Fruit fly (Drosophila melanogaster) whole organism, embryonic: Measurements from ENCODE around the gene IntS10.

Experiments used
- ATbp ChIP-seq: fragments of 200-800 bp; sonication (Bioruptor generic); optimal IDR thresholded peaks from 2 replicates; lab custom pipeline; 2017; ENCODE audit warnings: missing biosample characterization, mild to moderate bottlenecking, missing genetic modification characterization, missing genetic modification reagents
- C15 ChIP-seq: fragments of 200-800 bp; sonication (Bioruptor generic); IDR thresholded peaks from 3 replicates; pipeline ENCODE4 v1.3.6; 2022; ENCODE audit warnings: missing biosample characterization, missing genetic modification characterization
- CG10654 ChIP-seq: fragments of 200-800 bp; sonication (Bioruptor generic); optimal IDR thresholded peaks from 2 replicates; lab custom pipeline; 2016; ENCODE audit warnings: missing biosample characterization, missing genetic modification characterization
- CG11247 ChIP-seq: fragments of 200-800 bp; sonication (Bioruptor generic); IDR thresholded peaks from 2 replicates; pipeline ENCODE4 v1.3.6; 2022; ENCODE audit warnings: missing biosample characterization, missing genetic modification characterization
- CG11504 ChIP-seq: fragments of 200-800 bp; sonication (Bioruptor generic); optimal IDR thresholded peaks from 3 replicates; lab custom pipeline; 2019; ENCODE audit warnings: missing biosample characterization, mild to moderate bottlenecking, missing genetic modification characterization, moderate library complexity
- CG13287 ChIP-seq: fragments of 200-800 bp; sonication (Bioruptor generic); IDR thresholded peaks from 2 replicates; pipeline ENCODE4 v1.3.6; 2022; ENCODE audit warnings: missing biosample characterization, missing genetic modification characterization; ENCODE audit not compliant: partially characterized antibody
- CG13424 ChIP-seq: fragments of 200-800 bp; sonication (Bioruptor generic); optimal IDR thresholded peaks from 2 replicates; lab custom pipeline; 2019; ENCODE audit warnings: missing biosample characterization, mild to moderate bottlenecking, missing genetic modification characterization, moderate library complexity
- CG13775 ChIP-seq: fragments of 200-800 bp; sonication (Bioruptor generic); optimal IDR thresholded peaks from 3 replicates; lab custom pipeline; 2017; ENCODE audit warnings: missing biosample characterization, mild to moderate bottlenecking, missing genetic modification characterization
- CG13894 ChIP-seq: fragments of 200-800 bp; sonication (Bioruptor generic); optimal IDR thresholded peaks from 3 replicates; lab custom pipeline; 2018; ENCODE audit warnings: missing biosample characterization, mild to moderate bottlenecking, missing genetic modification characterization, moderate library complexity
- CG1529 ChIP-seq: fragments of 200-800 bp; sonication (Bioruptor generic); optimal IDR thresholded peaks from 3 replicates; lab custom pipeline; 2018; ENCODE audit warnings: missing biosample characterization, missing genetic modification characterization
- CG16815 ChIP-seq: fragments of 200-800 bp; sonication (Bioruptor generic); optimal IDR thresholded peaks from 3 replicates; lab custom pipeline; 2017; ENCODE audit warnings: missing biosample characterization, mild to moderate bottlenecking, missing genetic modification characterization
- CG18262 ChIP-seq: fragments of 200-800 bp; optimal IDR thresholded peaks from 3 replicates; lab custom pipeline; 2019; ENCODE audit warnings: missing biosample characterization, mild to moderate bottlenecking, missing genetic modification characterization, moderate library complexity
- CG32772 ChIP-seq: fragments of 200-800 bp; sonication (Bioruptor generic); IDR thresholded peaks from 2 replicates; pipeline ENCODE4 v1.3.6; 2022; ENCODE audit warnings: missing biosample characterization, missing genetic modification characterization
- CG3995 ChIP-seq: fragments of 200-800 bp; sonication (Bioruptor generic); optimal IDR thresholded peaks from 3 replicates; lab custom pipeline; 2016; ENCODE audit warnings: missing biosample characterization, missing genetic modification characterization
- CG4360 ChIP-seq: fragments of 200-800 bp; sonication (Bioruptor generic); IDR thresholded peaks from 2 replicates; pipeline ENCODE4 v1.3.6; 2022; ENCODE audit warnings: missing biosample characterization, missing genetic modification characterization
- CG6683 ChIP-seq: fragments of 200-800 bp; sonication (Bioruptor generic); optimal IDR thresholded peaks from 2 replicates; lab custom pipeline; 2017; ENCODE audit warnings: missing biosample characterization, mild to moderate bottlenecking, missing genetic modification characterization, missing genetic modification reagents
- CG9817 ChIP-seq: fragments of 200-800 bp; sonication (Bioruptor generic); optimal IDR thresholded peaks from 2 replicates; lab custom pipeline; 2018; ENCODE audit warnings: missing biosample characterization, mild to moderate bottlenecking, missing genetic modification characterization, moderate library complexity
- CrebB ChIP-seq: fragments of 200-800 bp; sonication (Bioruptor generic); optimal IDR thresholded peaks from 3 replicates; lab custom pipeline; 2018; ENCODE audit warnings: missing biosample characterization, mild to moderate bottlenecking, missing genetic modification characterization
- Dfd ChIP-seq, 2 experiments: fragments of >200 bp; optimal IDR thresholded peaks; 2 replicates each; lab custom pipeline; 2017; ENCODE audit warnings: missing biosample characterization in 2 of 2, missing genetic modification characterization in 2 of 2
- E2f2 ChIP-seq: fragments of 200-800 bp; sonication (Bioruptor generic); IDR thresholded peaks from 2 replicates; pipeline ENCODE4 v1.3.6; 2022; ENCODE audit warnings: missing biosample characterization, missing genetic modification characterization
- HmgD ChIP-seq: fragments of 200-800 bp; sonication (Bioruptor generic); optimal IDR thresholded peaks from 3 replicates; lab custom pipeline; 2016; ENCODE audit warnings: missing biosample characterization, missing genetic modification characterization
- HmgZ ChIP-seq: fragments of 200-800 bp; sonication (Bioruptor generic); optimal IDR thresholded peaks from 2 replicates; lab custom pipeline; 2018; ENCODE audit warnings: missing biosample characterization, mild to moderate bottlenecking, missing genetic modification characterization
- Hmr ChIP-seq: fragments of 200-800 bp; sonication (Bioruptor generic); optimal IDR thresholded peaks from 3 replicates; lab custom pipeline; 2017; ENCODE audit warnings: mild to moderate bottlenecking, missing biosample characterization, missing genetic modification reagents, missing genetic modification characterization
- Hsf ChIP-seq: fragments of 200-800 bp; sonication (Bioruptor generic); optimal IDR thresholded peaks from 3 replicates; lab custom pipeline; 2016; ENCODE audit warnings: missing biosample characterization, missing genetic modification characterization
- MTF-1 ChIP-seq: fragments of 200-800 bp; sonication (Bioruptor generic); optimal IDR thresholded peaks from 2 replicates; lab custom pipeline; 2018; ENCODE audit warnings: missing biosample characterization, mild to moderate bottlenecking, missing genetic modification characterization, borderline replicate concordance
- Mad ChIP-seq: fragments of 200-800 bp; sonication (Bioruptor generic); optimal IDR thresholded peaks from 2 replicates; lab custom pipeline; 2016; ENCODE audit warnings: missing biosample characterization, missing genetic modification characterization
- Pdp1 ChIP-seq, 2 experiments: fragments of 200-800 bp; sonication (Bioruptor generic); optimal IDR thresholded peaks; 3 replicates each; lab custom pipeline; 2016; ENCODE audit warnings: missing biosample characterization in 2 of 2, missing genetic modification characterization in 2 of 2, mild to moderate bottlenecking in 1 of 2, moderate library complexity in 1 of 2
- Poxn ChIP-seq: fragments of 200-800 bp; sonication (Bioruptor generic); IDR thresholded peaks from 2 replicates; pipeline ENCODE4 v1.3.6; 2022; ENCODE audit warnings: missing biosample characterization, missing genetic modification characterization
- Rfx ChIP-seq: fragments of 200-800 bp; sonication (Bioruptor generic); IDR thresholded peaks from 2 replicates; pipeline ENCODE4 v1.3.6; 2022; ENCODE audit warnings: missing biosample characterization, missing genetic modification characterization
- Side ChIP-seq: fragments of 200-800 bp; sonication (Bioruptor generic); optimal IDR thresholded peaks from 2 replicates; lab custom pipeline; 2016; ENCODE audit warnings: missing biosample characterization, missing genetic modification characterization
- ase ChIP-seq: fragments of 200-800 bp; sonication (Bioruptor generic); IDR thresholded peaks from 3 replicates; pipeline ENCODE4 v1.3.6; 2022; ENCODE audit warnings: missing biosample characterization, missing genetic modification characterization
- az2 ChIP-seq: fragments of 200-800 bp; sonication (Bioruptor generic); optimal IDR thresholded peaks from 3 replicates; lab custom pipeline; 2016; ENCODE audit warnings: missing biosample characterization, missing genetic modification characterization
- br ChIP-seq: fragments of >200 bp; optimal IDR thresholded peaks from 2 replicates; lab custom pipeline; 2017
- btn ChIP-seq: fragments of 200-800 bp; sonication (Bioruptor generic); optimal IDR thresholded peaks from 2 replicates; lab custom pipeline; 2016; ENCODE audit warnings: missing biosample characterization, missing genetic modification characterization
- chif ChIP-seq, 2 experiments: fragments of 200-800 bp; sonication (Bioruptor generic); optimal IDR thresholded peaks; 3 replicates each; lab custom pipeline; 2016; ENCODE audit warnings: missing biosample characterization in 2 of 2, missing genetic modification characterization in 2 of 2
- chn ChIP-seq: fragments of 200-800 bp; sonication (Bioruptor generic); optimal IDR thresholded peaks from 2 replicates; lab custom pipeline; 2016; ENCODE audit warnings: missing biosample characterization, missing genetic modification characterization
- crc ChIP-seq: fragments of 200-800 bp; sonication (Bioruptor generic); optimal IDR thresholded peaks from 2 replicates; lab custom pipeline; 2016; ENCODE audit warnings: missing biosample characterization, missing genetic modification characterization
- dmrt11E ChIP-seq: fragments of 200-800 bp; sonication (Bioruptor generic); optimal IDR thresholded peaks from 3 replicates; lab custom pipeline; 2018; ENCODE audit warnings: missing biosample characterization, mild to moderate bottlenecking, missing genetic modification characterization, moderate library complexity
- esg ChIP-seq: fragments of 200-800 bp; sonication (Bioruptor generic); conservative IDR thresholded peaks from 2 replicates; pipeline ENCODE4 v1.3.6; 2022; ENCODE audit warnings: missing biosample characterization, missing genetic modification characterization
- grn ChIP-seq: fragments of 200-800 bp; sonication (Bioruptor generic); optimal IDR thresholded peaks from 3 replicates; lab custom pipeline; 2017; ENCODE audit warnings: missing biosample characterization, missing genetic modification characterization
- gro ChIP-seq: fragments of 200-800 bp; sonication (Bioruptor generic); optimal IDR thresholded peaks from 2 replicates; lab custom pipeline; 2016; ENCODE audit warnings: missing biosample characterization, missing genetic modification characterization
- hth ChIP-seq: fragments of >200 bp; optimal IDR thresholded peaks from 2 replicates; lab custom pipeline; 2017; ENCODE audit warnings: inconsistent platforms
- luna ChIP-seq: fragments of 200-800 bp; sonication (Bioruptor generic); optimal IDR thresholded peaks from 2 replicates; lab custom pipeline; 2016; ENCODE audit warnings: missing biosample characterization, missing genetic modification characterization
- prd ChIP-seq, 3 experiments: fragments of >200 bp in 2 of 3; fragments of 200-800 bp in 1 of 3; sonication (Bioruptor generic) in 1 of 3; optimal IDR thresholded peaks in 2 of 3; IDR thresholded peaks in 1 of 3; 2 replicates in 2 of 3; 3 replicates in 1 of 3; pipeline versions ENCODE4 v1.3.6 to Lab custom; 2017 to 2022; ENCODE audit warnings: missing biosample characterization in 1 of 3, missing genetic modification characterization in 1 of 3
- ranshi ChIP-seq: fragments of 200-800 bp; sonication (Bioruptor generic); IDR thresholded peaks from 2 replicates; pipeline ENCODE4 v1.3.6; 2022; ENCODE audit warnings: missing biosample characterization, missing genetic modification characterization
- slbo ChIP-seq: fragments of 200-800 bp; sonication (Bioruptor generic); IDR thresholded peaks from 2 replicates; pipeline ENCODE4 v1.3.6; 2022; ENCODE audit warnings: missing biosample characterization, missing genetic modification characterization
- tap ChIP-seq: fragments of 200-800 bp; optimal IDR thresholded peaks from 3 replicates; lab custom pipeline; 2019; ENCODE audit warnings: missing biosample characterization, mild to moderate bottlenecking, missing genetic modification characterization, moderate library complexity
- tin ChIP-seq: fragments of 200-800 bp; sonication (Bioruptor generic); optimal IDR thresholded peaks from 3 replicates; lab custom pipeline; 2016; ENCODE audit warnings: missing biosample characterization, missing genetic modification characterization
- tll ChIP-seq, 2 experiments: fragments of 200-800 bp in 1 of 2; fragments of >200 bp in 1 of 2; sonication (Bioruptor generic) in 1 of 2; optimal IDR thresholded peaks; 2 replicates each; lab custom pipeline; 2017 to 2019; ENCODE audit warnings: missing biosample characterization in 2 of 2, missing genetic modification characterization in 2 of 2, mild to moderate bottlenecking in 1 of 2, moderate library complexity in 1 of 2
- wek ChIP-seq: fragments of 200-800 bp; sonication (Bioruptor generic); optimal IDR thresholded peaks from 3 replicates; lab custom pipeline; 2018; ENCODE audit warnings: missing biosample characterization, mild to moderate bottlenecking, missing genetic modification characterization, moderate library complexity

Gene IntS10

DNA sequence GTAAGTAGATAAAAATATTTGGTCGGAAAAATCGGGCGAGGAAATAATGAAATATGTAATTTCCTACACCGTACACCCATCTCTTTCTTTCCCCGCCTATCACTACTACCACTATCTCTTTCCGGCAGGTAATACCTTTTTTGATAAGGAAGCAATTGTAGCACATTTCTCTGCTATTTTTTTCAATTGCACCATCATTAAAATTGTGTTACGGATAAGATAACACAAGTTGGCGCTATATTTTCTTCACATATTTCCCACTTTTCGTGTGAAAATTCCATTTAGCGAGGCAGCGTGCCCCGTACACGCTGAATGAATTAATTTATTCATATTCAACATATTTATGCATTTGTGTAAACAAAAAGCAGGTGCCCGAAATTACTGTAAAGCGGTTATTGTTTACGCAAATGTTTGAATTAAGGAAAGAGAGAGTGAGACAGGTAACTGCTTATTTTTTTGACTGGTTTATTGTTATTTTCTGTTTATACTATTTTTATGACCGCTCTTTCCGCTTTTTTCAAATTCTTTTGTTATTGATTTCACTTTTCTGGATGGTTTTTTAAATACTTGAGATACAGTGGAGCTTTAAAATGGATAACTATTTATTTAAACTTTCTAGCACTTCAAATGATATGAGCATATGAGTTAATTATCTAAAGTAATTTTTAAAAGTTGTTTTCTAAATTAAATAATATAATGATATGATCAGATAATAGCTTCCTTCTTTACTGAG, 20.0 kb upstream of the IntS10 start (continued):
- TF ChIP-seq CG11504 (tag; lab: Kevin White, UChicago) (peak; percentile 68), slbo (GFP tag; lab: Robert Waterston, UW) (peak; percentile 76), Side (GFP tag; lab: Kevin White, UChicago) (no peak), HmgD (GFP tag; lab: Kevin White, UChicago) (no peak), Hsf (no peak), CG13894 (no peak), hth (lab: Kevin White, UChicago) (no peak), luna (GFP tag; lab: Kevin White, UChicago) (no peak), CrebB (tag; lab: Kevin White, UChicago) (no peak), Hmr (GFP tag; lab: Kevin White, UChicago) (peak; percentile 16), CG13424 (tag; lab: Kevin White, UChicago) (peak; percentile 67), E2f2 (GFP tag; lab: Robert Waterston, UW) (no peak; the same call in 1 of the 2 replicates), CG32772 (GFP tag; lab: Robert Waterston, UW) (peak; percentile 45), Mad (GFP tag; lab: Kevin White, UChicago) (no peak), CG18262 (tag; lab: Kevin White, UChicago) (peak; percentile 48), CG11247 (no peak), ATbp (GFP tag; lab: Kevin White, UChicago) (peak; percentile 43), az2 (peak; percentile 40), grn (no peak), Pdp1 (GFP tag; optimal IDR thresholded peaks at IDR 0.05; lab: Kevin White, UChicago) (peak in 1 of 2 experiments; percentile 8), chn (GFP tag; lab: Kevin White, UChicago) (no peak), C15 (GFP tag; lab: Robert Waterston, UW) (no peak), tin (GFP tag; lab: Kevin White, UChicago) (no peak), CG6683 (no peak), CG10654 (no peak), HmgZ (tag; lab: Kevin White, UChicago) (no peak), chif (GFP tag; optimal IDR thresholded peaks at IDR 0.05; lab: Kevin White, UChicago) (no peak), ranshi (GFP tag; lab: Robert Waterston, UW) (peak; percentile 46; the same call in 1 of the 2 replicates), CG9817 (tag; lab: Kevin White, UChicago) (peak; percentile 41), MTF-1 (GFP tag; lab: Kevin White, UChicago) (no peak), wek (GFP tag; lab: Kevin White, UChicago) (no peak), br (lab: Kevin White, UChicago) (no peak), btn (no peak), dmrt11E (tag; lab: Kevin White, UChicago) (peak; percentile 37), Dfd (GFP tag; optimal IDR thresholded peaks at IDR 0.05; lab: Kevin White, UChicago) (no peak), CG16815 (GFP tag; lab: Kevin White, UChicago) (no peak), tll (GFP tag; optimal IDR thresholded peaks at IDR 0.05; lab: Kevin White, UChicago) (no peak), Rfx (GFP tag; lab: Robert Waterston, UW) (peak; percentile 58; the same call in 1 of the 2 replicates), CG13287 (no peak), CG3995 (GFP tag; lab: Kevin White, UChicago) (no peak), prd (optimal IDR thresholded peaks at IDR 0.05; lab: Kevin White, UChicago) (no peak), prd (GFP tag; IDR thresholded peaks at IDR 0.05; lab: Robert Waterston, UW) (peak; percentile 61; the same call in 2 of the 3 replicates), tap (tag; lab: Kevin White, UChicago) (peak; percentile 59), ase (no peak), esg (GFP tag; lab: Robert Waterston, UW) (peak; percentile 65), CG1529 (GFP tag; lab: Kevin White, UChicago) (no peak), CG13775 (GFP tag; lab: Kevin White, UChicago) (peak; percentile 28), CG4360 (no peak), crc (GFP tag; lab: Kevin White, UChicago) (no peak), gro (GFP tag; lab: Kevin White, UChicago) (no peak), Poxn (GFP tag; lab: Robert Waterston, UW) (no peak)
